Worm (Caenorhabditis elegans): ENCODE data around the gene nhr-107.

DNA sequence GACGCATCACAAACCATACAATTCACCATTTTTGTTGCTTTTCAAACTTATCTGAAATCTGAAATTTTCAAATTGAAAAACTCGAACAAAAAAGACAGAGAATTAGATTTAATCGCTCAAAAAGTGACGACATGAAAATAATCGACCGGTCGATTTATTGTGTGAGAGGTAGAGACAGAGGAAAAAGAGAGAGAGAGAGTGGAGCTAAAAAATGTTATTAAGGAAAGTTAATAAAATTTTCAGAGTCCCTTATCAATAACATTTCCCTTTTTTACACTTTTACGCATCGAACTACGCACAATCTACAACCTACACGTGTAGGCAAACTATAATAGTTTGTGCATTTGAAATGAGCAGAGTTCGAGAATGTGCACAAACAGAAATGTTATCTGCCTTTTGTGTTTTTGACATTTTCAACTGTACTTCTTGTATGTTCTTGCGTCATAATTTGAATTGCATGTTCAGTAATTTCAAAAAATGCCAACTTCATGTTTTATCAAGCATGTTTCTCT, at the start of gene nhr-107:
- TF ChIP-seq unc-39 (tag; optimal IDR thresholded peaks at IDR 0.05) (no peak), unc-130 (GFP tag; optimal IDR thresholded peaks at IDR 0.05) (no peak), lin-13 (GFP tag; optimal IDR thresholded peaks at IDR 0.05) (no peak), ztf-11 (tag; optimal IDR thresholded peaks at IDR 0.05) (no peak), ama-1 (optimal IDR thresholded peaks at IDR 0.05) (no peak), nhr-41 (GFP tag; IDR thresholded peaks at IDR 0.05) (no peak), daf-19 (GFP tag; conservative IDR thresholded peaks at IDR 0.05) (no peak), lin-39 (tag; optimal IDR thresholded peaks at IDR 0.05) (no peak), T26A8.4 (GFP tag; IDR thresholded peaks at IDR 0.05) (no peak), jun-1 (tag; optimal IDR thresholded peaks at IDR 0.05) (no peak), ces-1 (GFP tag; optimal IDR thresholded peaks at IDR 0.05) (no peak), duxl-1 (tag; optimal IDR thresholded peaks at IDR 0.05; ENCODE audit: poor library complexity) (no peak), nhr-102 (tag; optimal IDR thresholded peaks at IDR 0.05) (no peak)

All from whole organism, L4 larva.